Worm (Caenorhabditis elegans) whole organism, midembryonic: Measurements from ENCODE around the gene myo-2.

Experiments used
- T22C8.4 ChIP-seq: fragments of 200-800 bp; sonication (Bioruptor generic); IDR thresholded peaks from 2 replicates; pipeline ENCODE4 v1.3.6; 2022; ENCODE audit warnings: missing genetic modification characterization, missing compliant biosample characterization
- med-1 ChIP-seq: sonication (generic microtip); optimal IDR thresholded peaks from 2 replicates; lab custom pipeline; 2017; ENCODE audit warnings: missing genetic modification characterization, mild to moderate bottlenecking, missing compliant biosample characterization, antibody characterized with exemption, missing genetic modification reagents; ENCODE audit not compliant: insufficient read depth
- ztf-29 ChIP-seq: fragments of 200-800 bp; sonication (Bioruptor generic); IDR thresholded peaks from 2 replicates; pipeline ENCODE4 v1.3.6; 2022; ENCODE audit warnings: missing genetic modification reagents, missing genetic modification characterization, missing compliant biosample characterization

ce11 chrX:12479027-12479426 is 11.2 kb downstream of the myo-2 start:
- no peak for TF ChIP-seq T22C8.4
- TF ChIP-seq ztf-29 = no peak
- no peak for TF ChIP-seq med-1
